Worm (Caenorhabditis elegans) whole organism, L4/young adult: ENCODE data around the gene T03F7.6.

Experiments used
- dao-5 ChIP-seq: sonication (generic microtip); optimal IDR thresholded peaks from 2 replicates; lab custom pipeline; 2016; ENCODE audit warnings: missing genotype, missing genetic modification characterization, moderate library complexity, missing compliant biosample characterization
- him-1 ChIP-seq: sonication (generic microtip); optimal IDR thresholded peaks from 2 replicates; lab custom pipeline; 2016; ENCODE audit warnings: missing genotype, missing genetic modification reagents, missing genetic modification characterization, missing compliant biosample characterization

ce11 chrV:11321719-11322118 lies 27.2 kb downstream of the T03F7.6 start, which contains the start of gene F47G9.4:
- no peak for TF ChIP-seq dao-5
- no peak for TF ChIP-seq him-1 (tag; lab: Kevin White, UChicago)
